Worm (Caenorhabditis elegans): ENCODE data around the gene elf-1.

- TF ChIP-seq odd-2 (tag; optimal IDR thresholded peaks at IDR 0.05) (no peak), unc-3 (GFP tag; conservative IDR thresholded peaks at IDR 0.05) (no peak), unc-3 (tag; optimal IDR thresholded peaks at IDR 0.05) (no peak), ceh-30 (tag; optimal IDR thresholded peaks at IDR 0.05) (no peak), elt-2 (tag; optimal IDR thresholded peaks at IDR 0.05) (no peak), ama-1 (optimal IDR thresholded peaks at IDR 0.05) (no peak), sox-2 (GFP tag; IDR thresholded peaks at IDR 0.05) (no peak), fkh-6 (tag; optimal IDR thresholded peaks at IDR 0.05) (no peak), pag-3 (tag; optimal IDR thresholded peaks at IDR 0.05; ENCODE audit: borderline replicate concordance) (no peak), pha-2 (tag; optimal IDR thresholded peaks at IDR 0.05) (no peak), elt-4 (tag; optimal IDR thresholded peaks at IDR 0.05) (no peak)
These were observed 39.1 kb downstream of the elf-1 start for ce11 chrIII:728074-728473.

Measured in whole organism, late embryonic.